Fruit fly (Drosophila melanogaster) whole organism, embryonic: ENCODE data around the gene Strip.
A peak's percentile ranks its signal among the peaks of the same experiment; 100 is the strongest.

Experiments used
- Asciz ChIP-seq: fragments of 200-800 bp; sonication (Bioruptor generic); optimal IDR thresholded peaks from 2 replicates; lab custom pipeline; 2017; ENCODE audit warnings: missing biosample characterization, mild to moderate bottlenecking, missing genetic modification characterization, missing genetic modification reagents
- Atf3 ChIP-seq: fragments of 200-800 bp; sonication (Bioruptor generic); optimal IDR thresholded peaks from 3 replicates; lab custom pipeline; 2016; ENCODE audit warnings: missing biosample characterization, missing genetic modification characterization
- B-H2 ChIP-seq: fragments of 200-800 bp; sonication (Bioruptor generic); optimal IDR thresholded peaks from 2 replicates; lab custom pipeline; 2018; ENCODE audit warnings: missing biosample characterization, mild to moderate bottlenecking, missing genetic modification characterization
- C15 ChIP-seq: fragments of 200-800 bp; sonication (Bioruptor generic); IDR thresholded peaks from 3 replicates; pipeline ENCODE4 v1.3.6; 2022; ENCODE audit warnings: missing biosample characterization, missing genetic modification characterization
- CG10979 ChIP-seq: fragments of 200-800 bp; sonication (Bioruptor generic); optimal IDR thresholded peaks from 2 replicates; lab custom pipeline; 2018; ENCODE audit warnings: missing biosample characterization, mild to moderate bottlenecking, missing genetic modification characterization, moderate library complexity
- CG11696 ChIP-seq: fragments of 200-800 bp; sonication (Bioruptor generic); IDR thresholded peaks from 2 replicates; pipeline ENCODE4 v1.3.6; 2022; ENCODE audit warnings: missing biosample characterization, missing genetic modification characterization
- CG12659 ChIP-seq: fragments of 200-800 bp; sonication (Bioruptor generic); optimal IDR thresholded peaks from 3 replicates; lab custom pipeline; 2017; ENCODE audit warnings: mild to moderate bottlenecking, missing biosample characterization, missing genetic modification reagents, missing genetic modification characterization
- CG13296 ChIP-seq: fragments of 200-800 bp; sonication (Bioruptor generic); optimal IDR thresholded peaks from 3 replicates; lab custom pipeline; 2018; ENCODE audit warnings: missing biosample characterization, mild to moderate bottlenecking, missing genetic modification characterization
- CG13424 ChIP-seq: fragments of 200-800 bp; sonication (Bioruptor generic); optimal IDR thresholded peaks from 2 replicates; lab custom pipeline; 2019; ENCODE audit warnings: missing biosample characterization, mild to moderate bottlenecking, missing genetic modification characterization, moderate library complexity
- CG14965 ChIP-seq: fragments of 200-800 bp; sonication (Bioruptor generic); optimal IDR thresholded peaks from 2 replicates; lab custom pipeline; 2016; ENCODE audit warnings: missing biosample characterization, missing genetic modification characterization, borderline replicate concordance
- CG1603 ChIP-seq: fragments of 200-800 bp; sonication (Bioruptor generic); optimal IDR thresholded peaks from 2 replicates; lab custom pipeline; 2019; ENCODE audit warnings: missing biosample characterization, mild to moderate bottlenecking, missing genetic modification characterization, moderate library complexity
- CG16815 ChIP-seq: fragments of 200-800 bp; sonication (Bioruptor generic); optimal IDR thresholded peaks from 3 replicates; lab custom pipeline; 2017; ENCODE audit warnings: missing biosample characterization, mild to moderate bottlenecking, missing genetic modification characterization
- CG16863 ChIP-seq: fragments of 200-800 bp; sonication (Bioruptor generic); optimal IDR thresholded peaks from 3 replicates; lab custom pipeline; 2016; ENCODE audit warnings: missing biosample characterization, missing genetic modification characterization
- CG17186 ChIP-seq: fragments of 200-800 bp; sonication (Bioruptor generic); optimal IDR thresholded peaks from 3 replicates; lab custom pipeline; 2017; ENCODE audit warnings: missing biosample characterization, missing genetic modification reagents, missing genetic modification characterization
- CG17361 ChIP-seq: fragments of 200-800 bp; sonication (Bioruptor generic); IDR thresholded peaks from 3 replicates; pipeline ENCODE4 v1.3.6; 2022; ENCODE audit warnings: missing biosample characterization, missing genetic modification characterization
- CG2712 ChIP-seq: fragments of 200-800 bp; optimal IDR thresholded peaks from 3 replicates; lab custom pipeline; 2019; ENCODE audit warnings: missing biosample characterization, mild to moderate bottlenecking, missing genetic modification characterization, moderate library complexity
- CG33213 ChIP-seq: fragments of 200-800 bp; sonication (Bioruptor generic); optimal IDR thresholded peaks from 3 replicates; lab custom pipeline; 2016; ENCODE audit warnings: missing biosample characterization, missing genetic modification characterization
- CG3838 ChIP-seq: fragments of 200-800 bp; sonication (Bioruptor generic); optimal IDR thresholded peaks from 3 replicates; lab custom pipeline; 2016; ENCODE audit warnings: missing biosample characterization, missing genetic modification characterization
- CG4617 ChIP-seq: fragments of 200-800 bp; sonication (Bioruptor generic); optimal IDR thresholded peaks from 3 replicates; lab custom pipeline; 2016; ENCODE audit warnings: missing biosample characterization, missing genetic modification characterization, borderline replicate concordance
- CG7357 ChIP-seq: fragments of 200-800 bp; sonication (Bioruptor generic); IDR thresholded peaks from 3 replicates; pipeline ENCODE4 v1.3.6; 2022; ENCODE audit warnings: missing biosample characterization, missing genetic modification characterization
- CG9437 ChIP-seq: fragments of 200-800 bp; sonication (Bioruptor generic); optimal IDR thresholded peaks from 2 replicates; lab custom pipeline; 2018; ENCODE audit warnings: missing biosample characterization, mild to moderate bottlenecking, missing genetic modification characterization
- CTCF ChIP-seq: fragments of 200-800 bp; sonication (Bioruptor generic); optimal IDR thresholded peaks from 2 replicates; lab custom pipeline; 2017; ENCODE audit warnings: missing biosample characterization, mild to moderate bottlenecking, missing genetic modification characterization, moderate library complexity
- CoRest ChIP-seq: fragments of 200-800 bp; sonication (Bioruptor generic); optimal IDR thresholded peaks from 3 replicates; lab custom pipeline; 2018; ENCODE audit warnings: missing biosample characterization, mild to moderate bottlenecking, missing genetic modification characterization, moderate library complexity
- Dp ChIP-seq: fragments of 200-800 bp; sonication (Bioruptor generic); optimal IDR thresholded peaks from 2 replicates; lab custom pipeline; 2018; ENCODE audit warnings: missing biosample characterization, mild to moderate bottlenecking, missing genetic modification characterization, moderate library complexity
- Drgx ChIP-seq: fragments of 200-800 bp; sonication (Bioruptor generic); IDR thresholded peaks from 2 replicates; pipeline ENCODE4 v1.3.6; 2022; ENCODE audit warnings: missing biosample characterization, missing genetic modification characterization
- E2f2 ChIP-seq: fragments of 200-800 bp; sonication (Bioruptor generic); IDR thresholded peaks from 2 replicates; pipeline ENCODE4 v1.3.6; 2022; ENCODE audit warnings: missing biosample characterization, missing genetic modification characterization
- ERR ChIP-seq: fragments of 200-800 bp; sonication (Bioruptor generic); optimal IDR thresholded peaks from 2 replicates; lab custom pipeline; 2016; ENCODE audit warnings: missing biosample characterization, missing genetic modification characterization
- HLH4C ChIP-seq: fragments of 200-800 bp; sonication (Bioruptor generic); IDR thresholded peaks from 3 replicates; pipeline ENCODE4 v1.3.6; 2022; ENCODE audit warnings: missing biosample characterization, missing genetic modification characterization; ENCODE audit not compliant: partially characterized antibody
- MESR4 ChIP-seq: fragments of 200-800 bp; sonication (Bioruptor generic); optimal IDR thresholded peaks from 2 replicates; lab custom pipeline; 2018; ENCODE audit warnings: missing biosample characterization, mild to moderate bottlenecking, missing genetic modification characterization, moderate library complexity
- Nf-YC ChIP-seq: fragments of 200-800 bp; optimal IDR thresholded peaks from 3 replicates; lab custom pipeline; 2019; ENCODE audit warnings: missing biosample characterization, mild to moderate bottlenecking, missing genetic modification characterization, moderate library complexity
- Ptx1 ChIP-seq: fragments of 200-800 bp; sonication (Bioruptor generic); IDR thresholded peaks from 2 replicates; pipeline ENCODE4 v1.3.6; 2022; ENCODE audit warnings: missing biosample characterization, missing genetic modification characterization
- Sin3A ChIP-seq: fragments of >200 bp; optimal IDR thresholded peaks from 2 replicates; lab custom pipeline; 2018
- Six4 ChIP-seq: fragments of 200-800 bp; sonication (Bioruptor generic); optimal IDR thresholded peaks from 2 replicates; lab custom pipeline; 2016; ENCODE audit warnings: missing biosample characterization, missing genetic modification characterization
- Sox100B ChIP-seq: fragments of 200-800 bp; sonication (Bioruptor generic); optimal IDR thresholded peaks from 3 replicates; lab custom pipeline; 2018; ENCODE audit warnings: missing biosample characterization, mild to moderate bottlenecking, missing genetic modification characterization
- Sox102F ChIP-seq: fragments of 200-800 bp; sonication (Bioruptor generic); optimal IDR thresholded peaks from 2 replicates; lab custom pipeline; 2018; ENCODE audit warnings: missing biosample characterization, mild to moderate bottlenecking, missing genetic modification characterization, moderate library complexity
- ab ChIP-seq: fragments of 200-800 bp; sonication (Bioruptor generic); optimal IDR thresholded peaks from 2 replicates; lab custom pipeline; 2016; ENCODE audit warnings: missing biosample characterization, missing genetic modification characterization
- bowl ChIP-seq: fragments of 200-800 bp; sonication (Bioruptor generic); IDR thresholded peaks from 2 replicates; pipeline ENCODE4 v1.3.6; 2022; ENCODE audit warnings: missing biosample characterization, missing genetic modification characterization
- cg ChIP-seq: fragments of 200-800 bp; sonication (Bioruptor generic); optimal IDR thresholded peaks from 3 replicates; lab custom pipeline; 2019; ENCODE audit warnings: missing biosample characterization, mild to moderate bottlenecking, missing genetic modification characterization, moderate library complexity
- disco-r ChIP-seq: fragments of 200-800 bp; sonication (Bioruptor generic); optimal IDR thresholded peaks from 2 replicates; lab custom pipeline; 2016; ENCODE audit warnings: missing biosample characterization, missing genetic modification characterization
- esg ChIP-seq: fragments of 200-800 bp; sonication (Bioruptor generic); conservative IDR thresholded peaks from 2 replicates; pipeline ENCODE4 v1.3.6; 2022; ENCODE audit warnings: missing biosample characterization, missing genetic modification characterization
- nom ChIP-seq: fragments of 200-800 bp; sonication (Bioruptor generic); optimal IDR thresholded peaks from 2 replicates; lab custom pipeline; 2017; ENCODE audit warnings: missing biosample characterization, missing genetic modification characterization, mild to moderate bottlenecking, moderate library complexity, missing genetic modification reagents
- rib ChIP-seq: fragments of 200-800 bp; sonication (Bioruptor generic); IDR thresholded peaks from 2 replicates; pipeline ENCODE4 v1.3.6; 2022; ENCODE audit warnings: missing biosample characterization, missing genetic modification characterization
- ro ChIP-seq: fragments of 200-800 bp; sonication (Bioruptor generic); IDR thresholded peaks from 2 replicates; pipeline ENCODE4 v1.3.6; 2022; ENCODE audit warnings: missing biosample characterization, missing genetic modification characterization
- row ChIP-seq: fragments of 200-800 bp; sonication (Bioruptor generic); IDR thresholded peaks from 3 replicates; pipeline ENCODE4 v1.3.6; 2022; ENCODE audit warnings: missing biosample characterization, missing genetic modification characterization
- sc ChIP-seq, 3 experiments: fragments of >200 bp in 2 of 3; fragments of 200-800 bp in 1 of 3; sonication (Bioruptor generic) in 1 of 3; optimal IDR thresholded peaks; 2 replicates in 2 of 3; 3 replicates in 1 of 3; lab custom pipeline; 2017; ENCODE audit warnings: mild to moderate bottlenecking in 1 of 3, missing biosample characterization in 1 of 3, missing genetic modification characterization in 1 of 3, missing genetic modification reagents in 1 of 3
- sens ChIP-seq: fragments of 200-800 bp; sonication (Bioruptor generic); peaks from one replicate; lab custom pipeline; 2016; ENCODE audit warnings: missing biosample characterization, missing genetic modification characterization
- sim ChIP-seq: fragments of 200-800 bp; sonication (Bioruptor generic); IDR thresholded peaks from 2 replicates; pipeline ENCODE4 v1.3.6; 2022; ENCODE audit warnings: missing biosample characterization, missing genetic modification characterization
- tll ChIP-seq, 2 experiments: fragments of 200-800 bp in 1 of 2; fragments of >200 bp in 1 of 2; sonication (Bioruptor generic) in 1 of 2; optimal IDR thresholded peaks; 2 replicates each; lab custom pipeline; 2017 to 2019; ENCODE audit warnings: missing biosample characterization in 2 of 2, missing genetic modification characterization in 2 of 2, mild to moderate bottlenecking in 1 of 2, moderate library complexity in 1 of 2
- tx ChIP-seq: fragments of 200-800 bp; sonication (Bioruptor generic); optimal IDR thresholded peaks from 2 replicates; lab custom pipeline; 2016; ENCODE audit warnings: missing biosample characterization, missing genetic modification characterization

Gene Strip

DNA sequence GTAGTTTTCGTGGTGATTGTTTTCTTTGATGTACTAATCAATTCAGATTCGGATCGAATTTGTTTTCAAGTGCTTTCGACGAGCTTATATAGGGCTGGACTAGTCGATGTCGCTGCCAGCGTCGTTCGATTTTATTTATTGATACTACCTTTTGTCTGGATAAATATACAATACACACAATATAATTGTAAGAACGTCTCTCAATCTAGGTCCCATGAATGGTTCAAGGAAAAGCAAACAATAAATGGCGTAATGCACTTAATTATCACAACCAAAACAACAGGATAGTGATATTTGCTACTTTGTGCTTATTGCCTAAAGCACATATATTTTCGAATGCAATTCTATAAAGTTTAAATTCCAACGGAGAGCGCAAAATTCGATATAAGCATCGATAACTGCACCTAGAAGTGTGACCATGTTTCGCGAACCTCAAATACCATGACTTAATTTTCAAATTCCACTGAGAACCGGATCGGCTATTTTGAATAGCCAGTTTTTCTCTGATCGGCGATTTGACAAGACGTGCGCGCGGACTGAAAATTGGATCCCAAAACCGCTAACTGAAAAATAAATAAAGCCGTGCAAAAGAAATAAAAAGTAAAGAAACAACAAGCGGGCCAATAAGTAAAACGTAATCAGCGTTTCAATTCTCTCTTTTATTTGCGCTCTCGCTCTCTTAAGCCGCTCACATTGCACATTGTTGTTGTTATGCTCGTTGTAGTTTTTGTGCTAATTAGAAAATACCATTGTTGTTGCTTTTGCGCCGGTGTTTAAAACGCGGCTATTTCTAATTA is 7.9 kb upstream of the Strip start, which contains the start of the genes Drsl6 and kst (continued):
- TF ChIP-seq HLH4C (GFP tag; lab: Robert Waterston, UW) (peak; percentile 38; the same call in 2 of the 3 replicates), sim (GFP tag; lab: Robert Waterston, UW) (no peak), B-H2 (GFP tag; lab: Kevin White, UChicago) (peak; percentile 46), ro (GFP tag; lab: Robert Waterston, UW) (no peak), Atf3 (no peak), CG16863 (GFP tag; lab: Kevin White, UChicago) (peak; percentile 17), CG4617 (no peak), Asciz (GFP tag; lab: Kevin White, UChicago) (no peak), CG33213 (peak; percentile 26), bowl (GFP tag; lab: Robert Waterston, UW) (no peak), CG17361 (GFP tag; lab: Robert Waterston, UW) (no peak), Drgx (GFP tag; lab: Robert Waterston, UW) (peak; percentile 44; the same call in 1 of the 2 replicates), CG13296 (GFP tag; lab: Kevin White, UChicago) (peak; percentile 38), MESR4 (GFP tag; lab: Kevin White, UChicago) (peak; percentile 7), tll (GFP tag; optimal IDR thresholded peaks at IDR 0.05; lab: Kevin White, UChicago) (no peak), tx (GFP tag; lab: Kevin White, UChicago) (no peak), CG14965 (GFP tag; lab: Kevin White, UChicago) (no peak), sc (optimal IDR thresholded peaks at IDR 0.05; lab: Kevin White, UChicago) (no peak), sc (GFP tag; optimal IDR thresholded peaks at IDR 0.05; lab: Kevin White, UChicago) (no peak), CG13424 (tag; lab: Kevin White, UChicago) (peak; percentile 13), CG7357 (GFP tag; lab: Robert Waterston, UW) (no peak), ERR (GFP tag; lab: Kevin White, UChicago) (no peak), CG16815 (GFP tag; lab: Kevin White, UChicago) (no peak), disco-r (GFP tag; lab: Kevin White, UChicago) (no peak), CTCF (no peak), CoRest (tag; lab: Kevin White, UChicago) (no peak), Sox102F (GFP tag; lab: Kevin White, UChicago) (no peak), E2f2 (peak; percentile 91), row (GFP tag; lab: Robert Waterston, UW) (peak; percentile 24; the same call in 1 of the 3 replicates), rib (peak; percentile 60; the same call in 1 of the 2 replicates), CG2712 (tag; lab: Kevin White, UChicago) (peak; percentile 83), CG17186 (peak; percentile 90), esg (GFP tag; lab: Robert Waterston, UW) (no peak), CG10979 (no peak), CG11696 (GFP tag; lab: Robert Waterston, UW) (no peak), Six4 (GFP tag; lab: Kevin White, UChicago) (no peak), Ptx1 (no peak), CG1603 (tag; lab: Kevin White, UChicago) (peak; percentile 63), sens (GFP tag; lab: Kevin White, UChicago) (peak; percentile 83), nom (GFP tag; lab: Kevin White, UChicago) (peak; percentile 78), CG3838 (GFP tag; lab: Kevin White, UChicago) (no peak), Sox100B (GFP tag; lab: Kevin White, UChicago) (no peak), Sin3A (lab: Kevin White, UChicago) (peak; percentile 16), ab (GFP tag; lab: Kevin White, UChicago) (no peak), C15 (GFP tag; lab: Robert Waterston, UW) (0 out of 3 replicates have a peak, but pooled peaks have one; percentile 9), CG12659 (GFP tag; lab: Kevin White, UChicago) (peak; percentile 61), CG9437 (GFP tag; lab: Kevin White, UChicago) (no peak), cg (no peak), Nf-YC (no peak), Dp (peak; percentile 87)
